Worm (Caenorhabditis elegans) whole organism, L4 larva: ENCODE measurements around the gene F11A5.13.

Experiments used
- F49E8.2 ChIP-seq: sonication (generic microtip); optimal IDR thresholded peaks from 2 replicates; lab custom pipeline; 2016; ENCODE audit warnings: missing compliant biosample characterization, mild to moderate bottlenecking, missing genetic modification characterization, borderline replicate concordance
- T26A8.4 ChIP-seq: fragments of 200-800 bp; sonication (Bioruptor generic); IDR thresholded peaks from 2 replicates; pipeline ENCODE4 v1.3.6; 2022; ENCODE audit warnings: missing genetic modification characterization, missing compliant biosample characterization
- Y48G9A.11 ChIP-seq: fragments of 200-800 bp; sonication (Bioruptor generic); IDR thresholded peaks from 2 replicates; pipeline ENCODE4 v1.3.6; 2022; ENCODE audit warnings: missing genetic modification reagents, missing genetic modification characterization, missing compliant biosample characterization
- Y5F2A.4 ChIP-seq: fragments of 200-800 bp; sonication (Bioruptor generic); optimal IDR thresholded peaks from 2 replicates; lab custom pipeline; 2018; ENCODE audit warnings: mild to moderate bottlenecking, missing genetic modification characterization, missing compliant biosample characterization
- Y75B8A.6 ChIP-seq: fragments of 200-800 bp; sonication (Bioruptor generic); IDR thresholded peaks from 2 replicates; pipeline ENCODE4 v1.3.6; 2022; ENCODE audit warnings: missing genetic modification reagents, missing genetic modification characterization, missing compliant biosample characterization
- ZK546.5 ChIP-seq, 2 experiments: sonication (generic microtip); optimal IDR thresholded peaks; 2 replicates each; lab custom pipeline; 2017; ENCODE audit warnings: missing biosample characterization in 2 of 2, missing genetic modification characterization in 2 of 2
- arid-1 ChIP-seq: fragments of 200-800 bp; sonication (Bioruptor generic); conservative IDR thresholded peaks from 2 replicates; pipeline ENCODE4 v1.3.6; 2022; ENCODE audit warnings: missing genetic modification reagents, missing genetic modification characterization, missing compliant biosample characterization
- ceh-44 ChIP-seq: fragments of 200-800 bp; sonication (Bioruptor generic); IDR thresholded peaks from 2 replicates; pipeline ENCODE4 v1.3.6; 2022; ENCODE audit warnings: missing genetic modification reagents, missing genetic modification characterization, missing compliant biosample characterization
- ces-1 ChIP-seq: fragments of 150-350 bp; sonication (generic microtip); optimal IDR thresholded peaks from 4 replicates; lab custom pipeline; 2014; ENCODE audit warnings: missing biosample characterization, missing genetic modification reagents, missing genetic modification characterization
- ctbp-1 ChIP-seq: fragments of 200-800 bp; sonication (Bioruptor generic); IDR thresholded peaks from 2 replicates; pipeline ENCODE4 v1.3.6; 2022; ENCODE audit warnings: missing genetic modification reagents, missing genetic modification characterization, missing compliant biosample characterization
- daf-16 ChIP-seq, 3 experiments: sonication (generic microtip); optimal IDR thresholded peaks; 2 replicates each; lab custom pipeline; 2016 to 2017; ENCODE audit warnings: missing genetic modification characterization in 3 of 3, missing genetic modification reagents in 3 of 3, mild to moderate bottlenecking in 2 of 3, missing compliant biosample characterization in 2 of 3, missing biosample characterization in 1 of 3, moderate library complexity in 1 of 3
- daf-19 ChIP-seq: fragments of 200-800 bp; sonication (Bioruptor generic); conservative IDR thresholded peaks from 2 replicates; pipeline ENCODE4 v1.3.6; 2022; ENCODE audit warnings: missing genetic modification characterization, missing compliant biosample characterization
- daf-8 ChIP-seq: fragments of 200-800 bp; sonication (Bioruptor generic); IDR thresholded peaks from 2 replicates; pipeline ENCODE4 v1.3.6; 2022; ENCODE audit warnings: missing genetic modification characterization, missing compliant biosample characterization
- dmd-6 ChIP-seq: fragments of 200-800 bp; sonication (Bioruptor generic); IDR thresholded peaks from 2 replicates; pipeline ENCODE4 v1.3.6; 2022; ENCODE audit warnings: missing genetic modification reagents, missing genetic modification characterization, missing compliant biosample characterization
- dve-1 ChIP-seq: sonication (generic microtip); optimal IDR thresholded peaks from 2 replicates; lab custom pipeline; 2017; ENCODE audit warnings: antibody characterized with exemption, mild to moderate bottlenecking, missing genetic modification characterization, missing compliant biosample characterization; ENCODE audit not compliant: insufficient read depth
- egl-27 ChIP-seq: sonication (generic microtip); optimal IDR thresholded peaks from 3 replicates; lab custom pipeline; 2017; ENCODE audit warnings: missing biosample characterization, missing genetic modification reagents, missing genetic modification characterization
- egl-43 ChIP-seq: fragments of 200-800 bp; sonication (Bioruptor generic); IDR thresholded peaks from 2 replicates; pipeline ENCODE4 v1.3.6; 2022; ENCODE audit warnings: missing genetic modification reagents, missing genetic modification characterization, missing compliant biosample characterization
- gei-8 ChIP-seq: fragments of 200-800 bp; sonication (Bioruptor generic); optimal IDR thresholded peaks from 2 replicates; lab custom pipeline; 2018; ENCODE audit warnings: mild to moderate bottlenecking, missing genetic modification characterization, missing compliant biosample characterization
- hif-1 ChIP-seq, 2 experiments: sonication (generic microtip); optimal IDR thresholded peaks; 2 replicates each; lab custom pipeline; 2016 to 2017; ENCODE audit warnings: missing compliant biosample characterization in 2 of 2, missing genetic modification characterization in 2 of 2, missing genetic modification reagents in 2 of 2, missing genotype in 2 of 2, mild to moderate bottlenecking in 1 of 2
- hlh-11 ChIP-seq: fragments of 200-800 bp; sonication (Bioruptor generic); optimal IDR thresholded peaks from 2 replicates; lab custom pipeline; 2018; ENCODE audit warnings: mild to moderate bottlenecking, missing genetic modification characterization, missing compliant biosample characterization
- hlh-30 ChIP-seq: sonication (generic microtip); optimal IDR thresholded peaks from 2 replicates; lab custom pipeline; 2017; ENCODE audit warnings: antibody characterized with exemption, mild to moderate bottlenecking, missing genetic modification characterization, missing compliant biosample characterization; ENCODE audit not compliant: insufficient read depth
- jun-1 ChIP-seq: fragments of 150-350 bp; optimal IDR thresholded peaks from 2 replicates; lab custom pipeline; 2014; ENCODE audit warnings: missing biosample characterization, missing genetic modification reagents, missing genetic modification characterization
- lin-1 ChIP-seq: fragments of 200-800 bp; sonication (Bioruptor generic); IDR thresholded peaks from 2 replicates; pipeline ENCODE4 v1.3.6; 2022; ENCODE audit warnings: missing genetic modification reagents, missing genetic modification characterization, missing compliant biosample characterization
- lin-13 ChIP-seq: fragments of 150-350 bp; optimal IDR thresholded peaks from 2 replicates; lab custom pipeline; 2014; ENCODE audit warnings: missing biosample characterization, missing genetic modification reagents, missing genetic modification characterization
- lin-29 ChIP-seq: fragments of 200-800 bp; sonication (Bioruptor generic); IDR thresholded peaks from 2 replicates; pipeline ENCODE4 v1.3.6; 2022; ENCODE audit warnings: missing genetic modification reagents, missing genetic modification characterization, missing compliant biosample characterization
- madf-9 ChIP-seq: fragments of 200-800 bp; sonication (Bioruptor generic); conservative IDR thresholded peaks from 2 replicates; pipeline ENCODE4 v1.3.6; 2022; ENCODE audit warnings: missing genetic modification reagents, missing genetic modification characterization, missing compliant biosample characterization
- mdl-1 ChIP-seq, 2 experiments: fragments of 150-350 bp in 1 of 2; sonication (generic microtip) in 1 of 2; optimal IDR thresholded peaks; 2 replicates each; lab custom pipeline; 2014 to 2017; ENCODE audit warnings: missing biosample characterization in 2 of 2, missing genetic modification characterization in 2 of 2
- mdt-29 ChIP-seq: fragments of 200-800 bp; sonication (Bioruptor generic); IDR thresholded peaks from 2 replicates; pipeline ENCODE4 v1.3.6; 2022; ENCODE audit warnings: missing genetic modification reagents, missing genetic modification characterization, missing compliant biosample characterization
- mep-1 ChIP-seq: fragments of 150-350 bp; sonication (generic microtip); optimal IDR thresholded peaks from 3 replicates; lab custom pipeline; 2014; ENCODE audit warnings: missing biosample characterization, missing genetic modification characterization
- nhr-102 ChIP-seq: sonication (generic microtip); optimal IDR thresholded peaks from 2 replicates; lab custom pipeline; 2016; ENCODE audit warnings: mild to moderate bottlenecking, missing genetic modification characterization, moderate library complexity, missing compliant biosample characterization
- nhr-28 ChIP-seq: fragments of 150-350 bp; optimal IDR thresholded peaks from 2 replicates; lab custom pipeline; 2014; ENCODE audit warnings: missing biosample characterization, missing genetic modification characterization
- nhr-41 ChIP-seq: fragments of 200-800 bp; sonication (Bioruptor generic); IDR thresholded peaks from 2 replicates; pipeline ENCODE4 v1.3.6; 2022; ENCODE audit warnings: missing genetic modification reagents, missing genetic modification characterization, missing compliant biosample characterization
- nhr-48 ChIP-seq: sonication (generic microtip); optimal IDR thresholded peaks from 2 replicates; lab custom pipeline; 2016; ENCODE audit warnings: mild to moderate bottlenecking, missing genetic modification characterization, missing compliant biosample characterization
- nhr-76 ChIP-seq: fragments of 150-350 bp; optimal IDR thresholded peaks from 2 replicates; lab custom pipeline; 2014; ENCODE audit warnings: missing biosample characterization, missing genetic modification characterization
- pha-4 ChIP-seq, 2 experiments: fragments of 150-350 bp in 1 of 2; fragments of 200-800 bp in 1 of 2; sonication (Bioruptor generic) in 1 of 2; IDR thresholded peaks in 1 of 2; optimal IDR thresholded peaks in 1 of 2; 2 replicates each; pipeline versions ENCODE4 v1.3.6 to Lab custom; 2014 to 2022; ENCODE audit warnings: missing genetic modification characterization in 2 of 2, missing genetic modification reagents in 2 of 2, missing biosample characterization in 1 of 2, missing compliant biosample characterization in 1 of 2
- skn-1 ChIP-seq: fragments of 150-350 bp; optimal IDR thresholded peaks from 2 replicates; lab custom pipeline; 2014; ENCODE audit warnings: missing biosample characterization, missing genetic modification characterization
- snpc-1.2 ChIP-seq: fragments of 200-800 bp; sonication (Bioruptor generic); IDR thresholded peaks from 2 replicates; pipeline ENCODE4 v1.3.6; 2022; ENCODE audit warnings: missing genetic modification reagents, missing genetic modification characterization, missing compliant biosample characterization
- spr-3 ChIP-seq: fragments of 200-800 bp; sonication (Bioruptor generic); optimal IDR thresholded peaks from 2 replicates; lab custom pipeline; 2018; ENCODE audit warnings: mild to moderate bottlenecking, missing genetic modification characterization, missing compliant biosample characterization
- tra-1 ChIP-seq: fragments of 200-800 bp; sonication (Bioruptor generic); IDR thresholded peaks from 2 replicates; pipeline ENCODE4 v1.3.6; 2022; ENCODE audit warnings: missing genetic modification reagents, missing genetic modification characterization, missing compliant biosample characterization
- unc-130 ChIP-seq: sonication (generic microtip); optimal IDR thresholded peaks from 2 replicates; lab custom pipeline; 2016; ENCODE audit warnings: missing genetic modification reagents, missing genetic modification characterization, missing compliant biosample characterization
- unc-39 ChIP-seq: sonication (generic microtip); optimal IDR thresholded peaks from 2 replicates; lab custom pipeline; 2017; ENCODE audit warnings: missing biosample characterization, missing genetic modification characterization
- unc-62 ChIP-seq, 3 experiments: fragments of 150-350 bp in 1 of 3; sonication (generic microtip); optimal IDR thresholded peaks in 2 of 3; peaks in 1 of 3; 1 replicate in 1 of 3; 2 replicates in 2 of 3; lab custom pipeline; 2014 to 2017; ENCODE audit warnings: missing biosample characterization in 3 of 3, missing genetic modification characterization in 3 of 3, missing genetic modification reagents in 3 of 3, missing genotype in 1 of 3
- ztf-11 ChIP-seq: fragments of 150-350 bp; optimal IDR thresholded peaks from 2 replicates; lab custom pipeline; 2014; ENCODE audit warnings: missing biosample characterization, missing genetic modification characterization

The F11A5.13 gene

DNA sequence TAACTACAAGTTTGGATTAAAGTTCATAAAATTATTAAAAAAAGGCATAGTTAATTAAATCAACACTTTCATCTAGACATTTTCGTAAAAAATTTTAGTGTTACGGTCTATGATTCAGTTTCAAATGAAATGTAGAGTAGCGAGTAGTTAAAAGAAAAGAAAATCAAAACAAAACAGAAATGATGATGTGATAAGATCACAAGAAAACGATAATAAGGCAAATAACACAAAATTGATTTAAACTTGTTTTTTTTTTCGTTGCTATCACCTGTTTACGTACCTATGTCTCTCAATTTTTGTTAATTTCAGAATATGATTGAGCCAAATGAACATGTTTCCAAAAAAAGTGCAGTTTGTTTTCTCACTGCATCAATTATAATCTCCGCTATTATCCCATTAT, 3.4 kb upstream of the F11A5.13 start, which contains the start of the genes F21H7.2 and F21H7.12:
Gene F21H7.2, minus strand, starts transcription at position 101 of the 400 bp plus-strand sequence.
Gene F21H7.12, plus strand, starts transcription at position 270 of the 400 bp plus-strand sequence.
- TF ChIP-seq madf-9 (GFP tag; lab: Robert Waterston, UW): no peak
- TF ChIP-seq arid-1: no peak
- TF ChIP-seq jun-1 (tag; lab: Kevin White, UChicago): no peak
- no peak for TF ChIP-seq skn-1 (tag; lab: Kevin White, UChicago)
- TF ChIP-seq hlh-30 (tag; lab: Kevin White, UChicago): no peak
- no peak for TF ChIP-seq daf-8 (GFP tag; lab: Robert Waterston, UW)
- no peak for TF ChIP-seq Y5F2A.4
- TF ChIP-seq mep-1: no peak
- TF ChIP-seq pha-4 (GFP tag; IDR thresholded peaks at IDR 0.05; lab: Robert Waterston, UW): no peak
- TF ChIP-seq pha-4 (tag; optimal IDR thresholded peaks at IDR 0.05; lab: Kevin White, UChicago): no peak
- no peak for TF ChIP-seq ctbp-1
- no peak for TF ChIP-seq daf-19 (GFP tag; lab: Robert Waterston, UW)
- TF ChIP-seq spr-3 (GFP tag; lab: Kevin White, UChicago): no peak
- no peak for TF ChIP-seq lin-29 (GFP tag; lab: Robert Waterston, UW)
- no peak for TF ChIP-seq hif-1 (tag; optimal IDR thresholded peaks at IDR 0.05; lab: Kevin White, UChicago)
- TF ChIP-seq lin-13 (GFP tag; lab: Kevin White, UChicago): no peak
- no peak for TF ChIP-seq ces-1 (GFP tag; lab: Kevin White, UChicago)
- no peak for TF ChIP-seq egl-27 (tag; lab: Kevin White, UChicago)
- TF ChIP-seq gei-8 (GFP tag; lab: Kevin White, UChicago): no peak
- no peak for TF ChIP-seq unc-39 (tag; lab: Kevin White, UChicago)

ce11 chrV:16229439-16229838, 3.0 kb upstream of the F11A5.13 start:
- TF ChIP-seq T26A8.4 (no peak), unc-62 (GFP tag; optimal IDR thresholded peaks at IDR 0.05 in 1 of 2; lab: Kevin White, UChicago) (peak in 1 of 2 experiments; percentile 97), unc-62 (tag; optimal IDR thresholded peaks at IDR 0.05; lab: Kevin White, UChicago) (no peak)

ce11 chrV:16225524-16226116, 861 bp downstream of the F11A5.13 start:
- TF ChIP-seq mdt-29 (GFP tag; lab: Robert Waterston, UW): 0 out of 2 replicates have a peak, but pooled peaks have one; percentile 25
- TF ChIP-seq unc-130 (GFP tag; lab: Kevin White, UChicago): peak; percentile 12
- TF ChIP-seq dmd-6 (GFP tag; lab: Robert Waterston, UW): peak; percentile 42; the same call in 1 of the 2 replicates
- peak; percentile 85 for TF ChIP-seq ceh-44 (GFP tag; lab: Robert Waterston, UW)
- TF ChIP-seq nhr-102 (tag; lab: Kevin White, UChicago): peak; percentile 14
- TF ChIP-seq daf-16 (GFP tag; optimal IDR thresholded peaks at IDR 0.05; lab: Kevin White, UChicago): peak in 1 of 2 experiments; percentile 31
- no peak for TF ChIP-seq daf-16 (tag; optimal IDR thresholded peaks at IDR 0.05; lab: Kevin White, UChicago)
- no peak for TF ChIP-seq nhr-76
- no peak for TF ChIP-seq mdl-1 (tag; optimal IDR thresholded peaks at IDR 0.05; lab: Kevin White, UChicago)
- TF ChIP-seq F49E8.2 (tag; lab: Kevin White, UChicago): peak; percentile 81
- TF ChIP-seq hif-1 (tag; optimal IDR thresholded peaks at IDR 0.05; lab: Kevin White, UChicago): no peak
- no peak for TF ChIP-seq lin-1
- TF ChIP-seq ztf-11 (tag; lab: Kevin White, UChicago): no peak
- TF ChIP-seq dve-1: peak; percentile 18
- 0 out of 2 replicates have a peak, but pooled peaks have one; percentile 17 for TF ChIP-seq Y75B8A.6 (GFP tag; lab: Robert Waterston, UW)
- TF ChIP-seq jun-1 (tag; lab: Kevin White, UChicago): no peak
- TF ChIP-seq hlh-11 (tag; lab: Kevin White, UChicago): peak; percentile 14
- TF ChIP-seq nhr-28 (tag; lab: Kevin White, UChicago): no peak
- no peak for TF ChIP-seq egl-43
- peak; percentile 42; the same call in 1 of the 2 replicates for TF ChIP-seq tra-1 (GFP tag; lab: Robert Waterston, UW)
- TF ChIP-seq arid-1: no peak
- no peak for TF ChIP-seq hlh-30 (tag; lab: Kevin White, UChicago)
- TF ChIP-seq nhr-48 (tag; lab: Kevin White, UChicago): peak; percentile 35
- no peak for TF ChIP-seq nhr-41
- TF ChIP-seq ZK546.5 (tag; optimal IDR thresholded peaks at IDR 0.05; lab: Kevin White, UChicago): no peak
- 0 out of 2 replicates have a peak, but pooled peaks have one; percentile 10 for TF ChIP-seq pha-4 (GFP tag; IDR thresholded peaks at IDR 0.05; lab: Robert Waterston, UW)
- no peak for TF ChIP-seq pha-4 (tag; optimal IDR thresholded peaks at IDR 0.05; lab: Kevin White, UChicago)
- peak; percentile 47; the same call in 1 of the 2 replicates for TF ChIP-seq Y48G9A.11 (GFP tag; lab: Robert Waterston, UW)
- peak; percentile 65 for TF ChIP-seq snpc-1.2 (GFP tag; lab: Robert Waterston, UW)
